Fruit fly (Drosophila melanogaster): ENCODE data around the gene CheB93a.

Gene CheB93a

DNA sequence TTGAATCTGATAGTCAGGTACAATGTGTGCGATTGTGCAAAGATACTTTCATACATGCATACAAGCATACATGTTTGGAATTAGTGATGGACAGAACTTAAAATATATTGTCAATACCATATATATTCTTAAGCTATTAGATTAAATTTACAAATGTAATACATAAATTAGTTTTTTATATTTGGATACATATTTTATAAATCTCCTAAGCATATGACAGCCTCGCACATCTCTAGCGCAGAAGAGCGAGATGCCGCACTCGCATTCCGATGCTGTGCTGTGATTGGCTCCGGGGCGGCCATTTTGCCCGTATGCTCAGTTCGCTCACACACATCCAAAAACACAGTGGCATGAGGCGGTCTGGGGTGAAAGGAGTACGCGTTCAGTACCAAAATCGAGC, 28.6 kb upstream of the CheB93a start, which contains the start of gene tin (continued):
- TF ChIP-seq Bgb (GFP tag; IDR thresholded peaks at IDR 0.05; ENCODE audit: partially characterized antibody) = peak; percentile 57
- peak; percentile 98 for TF ChIP-seq CG17328 (GFP tag; IDR thresholded peaks at IDR 0.05)
- peak; percentile 88 for TF ChIP-seq org-1 (GFP tag; optimal IDR thresholded peaks at IDR 0.05)
- peak in 1 of 2 experiments; percentile 72 for TF ChIP-seq Hr78 (GFP tag; optimal IDR thresholded peaks at IDR 0.05)
- TF ChIP-seq CG3281 (GFP tag; optimal IDR thresholded peaks at IDR 0.05) = peak; percentile 85
- TF ChIP-seq Rfx (GFP tag; IDR thresholded peaks at IDR 0.05) = peak; percentile 94
- peak; percentile 87 for TF ChIP-seq CG11093 (GFP tag; IDR thresholded peaks at IDR 0.05)
- peak; percentile 9 for TF ChIP-seq jumu (GFP tag; optimal IDR thresholded peaks at IDR 0.05)
- peak; percentile 40 for TF ChIP-seq CG7745 (tag; optimal IDR thresholded peaks at IDR 0.05)
- TF ChIP-seq bowl (GFP tag; IDR thresholded peaks at IDR 0.05) = peak; percentile 90
- TF ChIP-seq HmgZ (tag; optimal IDR thresholded peaks at IDR 0.05) = peak; percentile 94
- TF ChIP-seq cwo (GFP tag; optimal IDR thresholded peaks at IDR 0.05) = peak; percentile 76
- 0 out of 3 replicates have a peak, but pooled peaks have one; percentile 8 for TF ChIP-seq CG7963 (GFP tag; IDR thresholded peaks at IDR 0.05; ENCODE audit: partially characterized antibody)
- no peak for TF ChIP-seq btn (GFP tag; optimal IDR thresholded peaks at IDR 0.05)
- TF ChIP-seq Hsf (GFP tag; optimal IDR thresholded peaks at IDR 0.05) = peak; percentile 71
- TF ChIP-seq CG9215 (GFP tag; IDR thresholded peaks at IDR 0.05) = no peak; the same call in 1 of the 2 replicates
- peak; percentile 95 for TF ChIP-seq CG14710 (tag; optimal IDR thresholded peaks at IDR 0.05)
- peak; percentile 74 for TF ChIP-seq kah (GFP tag; optimal IDR thresholded peaks at IDR 0.05)
- no peak for TF ChIP-seq Hmx (GFP tag; optimal IDR thresholded peaks at IDR 0.05)
- no peak for TF ChIP-seq CG4282 (GFP tag; optimal IDR thresholded peaks at IDR 0.05)
- TF ChIP-seq br (optimal IDR thresholded peaks at IDR 0.05) = no peak
- TF ChIP-seq Chrac-16 (GFP tag; optimal IDR thresholded peaks at IDR 0.05) = peak; percentile 87
- TF ChIP-seq pzg (GFP tag; optimal IDR thresholded peaks at IDR 0.05) = peak; percentile 2
- peak; percentile 91 for TF ChIP-seq NFAT (GFP tag; IDR thresholded peaks at IDR 0.05)
- peak; percentile 81 for TF ChIP-seq Adf1 (GFP tag; IDR thresholded peaks at IDR 0.05)
- TF ChIP-seq Dip3 (GFP tag; optimal IDR thresholded peaks at IDR 0.05) = peak; percentile 24
- peak; percentile 91 for TF ChIP-seq CG11456 (GFP tag; IDR thresholded peaks at IDR 0.05)
- TF ChIP-seq Ssrp (tag; optimal IDR thresholded peaks at IDR 0.05) = peak; percentile 88
- peak; percentile 83 for TF ChIP-seq CG13123 (GFP tag; optimal IDR thresholded peaks at IDR 0.05)
- peak; percentile 92 for TF ChIP-seq CG4404 (GFP tag; IDR thresholded peaks at IDR 0.05)
- TF ChIP-seq ap (GFP tag; IDR thresholded peaks at IDR 0.05) = peak; percentile 93
- TF ChIP-seq dpn (GFP tag; optimal IDR thresholded peaks at IDR 0.05) = peak; percentile 50 to 84
- peak; percentile 92 for TF ChIP-seq Ada2b (GFP tag; IDR thresholded peaks at IDR 0.05)
- peak; percentile 82 for TF ChIP-seq CG10462 (GFP tag; optimal IDR thresholded peaks at IDR 0.05)
- TF ChIP-seq CG12104 (GFP tag; optimal IDR thresholded peaks at IDR 0.05) = peak; percentile 90
- TF ChIP-seq CG15011 (GFP tag; optimal IDR thresholded peaks at IDR 0.05) = peak; percentile 86
- TF ChIP-seq GATAe (GFP tag; conservative IDR thresholded peaks at IDR 0.05) = peak; percentile 76
- peak; percentile 84 for TF ChIP-seq NfI (GFP tag; optimal IDR thresholded peaks at IDR 0.05)
- TF ChIP-seq twi (tag; optimal IDR thresholded peaks at IDR 0.05) = peak; percentile 86
- peak; percentile 93 for TF ChIP-seq CG33557 (GFP tag; optimal IDR thresholded peaks at IDR 0.05)
- TF ChIP-seq CG10959 (GFP tag; IDR thresholded peaks at IDR 0.05) = peak; percentile 92
- peak; percentile 94 for TF ChIP-seq CG32772 (GFP tag; IDR thresholded peaks at IDR 0.05)
- peak; percentile 55 for TF ChIP-seq pros (GFP tag; optimal IDR thresholded peaks at IDR 0.05)
- peak; percentile 94 for TF ChIP-seq ken (GFP tag; IDR thresholded peaks at IDR 0.05)
- TF ChIP-seq h (optimal IDR thresholded peaks at IDR 0.05) = no peak
- TF ChIP-seq CG2199 (GFP tag; IDR thresholded peaks at IDR 0.05) = peak; percentile 95
- TF ChIP-seq shn (GFP tag; optimal IDR thresholded peaks at IDR 0.05) = no peak
- peak; percentile 93 for TF ChIP-seq CG12769 (tag; optimal IDR thresholded peaks at IDR 0.05)
- TF ChIP-seq aop (GFP tag; IDR thresholded peaks at IDR 0.05) = peak; percentile 64; the same call in 1 of the 2 replicates
- no peak for TF ChIP-seq Sin3A (optimal IDR thresholded peaks at IDR 0.05)
- peak; percentile 51 for TF ChIP-seq mam (GFP tag; optimal IDR thresholded peaks at IDR 0.05)
- TF ChIP-seq CG15601 (tag; optimal IDR thresholded peaks at IDR 0.05) = peak; percentile 93
